Worm (Caenorhabditis elegans) whole organism, L1 larva: ENCODE measurements around the gene ZC518.8.
A peak's percentile ranks its signal among the peaks of the same experiment; 100 is the strongest.

Experiments
- C04F5.9 ChIP-seq: sonication (generic microtip); optimal IDR thresholded peaks from 2 replicates; lab custom pipeline; 2016; ENCODE audit warnings: missing genetic modification characterization, missing compliant biosample characterization
- C16A3.4 ChIP-seq: fragments of 150-350 bp; optimal IDR thresholded peaks from 2 replicates; lab custom pipeline; 2014; ENCODE audit warnings: missing biosample characterization, missing genetic modification characterization
- C34B4.2 ChIP-seq: sonication (generic microtip); optimal IDR thresholded peaks from 2 replicates; lab custom pipeline; 2017; ENCODE audit warnings: mild to moderate bottlenecking, missing genetic modification characterization, missing compliant biosample characterization
- alr-1 ChIP-seq: fragments of 200-800 bp; sonication (Bioruptor generic); optimal IDR thresholded peaks from 2 replicates; lab custom pipeline; 2018; ENCODE audit warnings: borderline replicate concordance, mild to moderate bottlenecking, missing genetic modification characterization, missing compliant biosample characterization
- blmp-1 ChIP-seq: fragments of 150-350 bp; optimal IDR thresholded peaks from 2 replicates; lab custom pipeline; 2014; ENCODE audit warnings: missing biosample characterization, missing genetic modification characterization
- ceh-82 ChIP-seq, 3 experiments: fragments of 150-350 bp in 1 of 3; sonication (generic microtip) in 2 of 3; optimal IDR thresholded peaks; 2 replicates each; lab custom pipeline; 2014 to 2017; ENCODE audit warnings: missing biosample characterization in 3 of 3, missing genetic modification characterization in 3 of 3
- ceh-88 ChIP-seq: fragments of 200-800 bp; sonication (Bioruptor generic); IDR thresholded peaks from 2 replicates; pipeline ENCODE4 v1.3.6; 2022; ENCODE audit warnings: missing genetic modification characterization, missing compliant biosample characterization
- dpl-1 ChIP-seq, 3 experiments: fragments of 150-350 bp in 2 of 3; sonication (generic microtip) in 1 of 3; optimal IDR thresholded peaks; 2 replicates each; lab custom pipeline; 2014 to 2017; ENCODE audit warnings: missing biosample characterization in 3 of 3, missing genetic modification characterization in 3 of 3, missing genetic modification reagents in 3 of 3
- dsc-1 ChIP-seq: sonication (generic microtip); optimal IDR thresholded peaks from 2 replicates; lab custom pipeline; 2016; ENCODE audit warnings: mild to moderate bottlenecking, missing genetic modification characterization, missing compliant biosample characterization
- efl-1 ChIP-seq, 4 experiments: fragments of 150-350 bp; optimal IDR thresholded peaks in 3 of 4; peaks in 1 of 4; 1 replicate in 1 of 4; 2 replicates in 3 of 4; lab custom pipeline; 2014; ENCODE audit warnings: missing biosample characterization in 2 of 4, missing genetic modification characterization in 2 of 4, missing genetic modification reagents in 2 of 4
- egl-27 ChIP-seq, 2 experiments: fragments of 150-350 bp in 1 of 2; sonication (generic microtip); optimal IDR thresholded peaks; 3 replicates each; lab custom pipeline; 2017 to 2018; ENCODE audit warnings: missing biosample characterization in 2 of 2, missing genetic modification characterization in 2 of 2, missing genetic modification reagents in 2 of 2
- elt-2 ChIP-seq: sonication (generic microtip); optimal IDR thresholded peaks from 2 replicates; lab custom pipeline; 2016; ENCODE audit warnings: missing genetic modification characterization, mild to moderate bottlenecking, inconsistent platforms, missing compliant biosample characterization, missing genetic modification reagents
- ets-5 ChIP-seq: fragments of 200-800 bp; sonication (Bioruptor generic); IDR thresholded peaks from 2 replicates; pipeline ENCODE4 v1.3.6; 2022; ENCODE audit warnings: missing genetic modification characterization, missing compliant biosample characterization
- fkh-8 ChIP-seq: sonication (generic microtip); optimal IDR thresholded peaks from 2 replicates; lab custom pipeline; 2016; ENCODE audit warnings: mild to moderate bottlenecking, missing genetic modification characterization, missing compliant biosample characterization
- fos-1 ChIP-seq: fragments of 150-350 bp; optimal IDR thresholded peaks from 2 replicates; lab custom pipeline; 2014; ENCODE audit warnings: missing biosample characterization, missing genetic modification characterization
- hpl-2 ChIP-seq: fragments of 150-350 bp; optimal IDR thresholded peaks from 2 replicates; lab custom pipeline; 2014; ENCODE audit warnings: missing biosample characterization, missing genetic modification reagents, missing genetic modification characterization
- lin-13 ChIP-seq: fragments of 150-350 bp; optimal IDR thresholded peaks from 2 replicates; lab custom pipeline; 2014; ENCODE audit warnings: missing biosample characterization, missing genetic modification reagents, missing genetic modification characterization
- lin-14 ChIP-seq: fragments of 200-800 bp; sonication (Bioruptor generic); optimal IDR thresholded peaks from 2 replicates; lab custom pipeline; 2018; ENCODE audit warnings: mild to moderate bottlenecking, missing genetic modification characterization, moderate library complexity, missing compliant biosample characterization
- lin-15B ChIP-seq: fragments of 150-350 bp; sonication (generic microtip); optimal IDR thresholded peaks from 3 replicates; lab custom pipeline; 2014; ENCODE audit warnings: missing biosample characterization, missing genetic modification characterization
- lin-39 ChIP-seq: fragments of 150-350 bp; optimal IDR thresholded peaks from 2 replicates; lab custom pipeline; 2014; ENCODE audit warnings: missing biosample characterization, missing genetic modification reagents, missing genetic modification characterization
- lir-3 ChIP-seq: sonication (generic microtip); optimal IDR thresholded peaks from 2 replicates; lab custom pipeline; 2016; ENCODE audit warnings: mild to moderate bottlenecking, missing genetic modification characterization, moderate library complexity, missing compliant biosample characterization; ENCODE audit not compliant: poor library complexity
- lsy-2 ChIP-seq, 2 experiments: fragments of 150-350 bp; optimal IDR thresholded peaks; 2 replicates each; lab custom pipeline; 2014; ENCODE audit warnings: missing biosample characterization in 2 of 2, missing genetic modification characterization in 2 of 2
- mef-2 ChIP-seq: fragments of 150-350 bp; optimal IDR thresholded peaks from 2 replicates; lab custom pipeline; 2014; ENCODE audit warnings: missing biosample characterization, missing genetic modification characterization
- mep-1 ChIP-seq: fragments of 150-350 bp; optimal IDR thresholded peaks from 2 replicates; lab custom pipeline; 2014; ENCODE audit warnings: missing biosample characterization, missing genetic modification characterization
- nhr-12 ChIP-seq: sonication (generic microtip); optimal IDR thresholded peaks from 2 replicates; lab custom pipeline; 2017; ENCODE audit warnings: missing biosample characterization, missing genetic modification characterization
- nhr-19 ChIP-seq: fragments of 200-800 bp; sonication (Bioruptor generic); conservative IDR thresholded peaks from 2 replicates; pipeline ENCODE4 v1.3.6; 2022; ENCODE audit warnings: missing genetic modification characterization, missing compliant biosample characterization
- nhr-20 ChIP-seq: sonication (generic microtip); optimal IDR thresholded peaks from 2 replicates; lab custom pipeline; 2016; ENCODE audit warnings: mild to moderate bottlenecking, missing genetic modification characterization, missing compliant biosample characterization
- nhr-76 ChIP-seq: sonication (generic microtip); optimal IDR thresholded peaks from 2 replicates; lab custom pipeline; 2017; ENCODE audit warnings: missing biosample characterization, missing genetic modification characterization
- nhr-77 ChIP-seq: fragments of 150-350 bp; optimal IDR thresholded peaks from 2 replicates; lab custom pipeline; 2014; ENCODE audit warnings: missing biosample characterization, missing genetic modification characterization
- pag-3 ChIP-seq: sonication (generic microtip); optimal IDR thresholded peaks from 2 replicates; lab custom pipeline; 2017; ENCODE audit warnings: missing genetic modification characterization, mild to moderate bottlenecking, missing compliant biosample characterization, antibody characterized with exemption, borderline replicate concordance; ENCODE audit not compliant: insufficient read depth
- rnt-1 ChIP-seq: sonication (generic microtip); optimal IDR thresholded peaks from 2 replicates; lab custom pipeline; 2016; ENCODE audit warnings: mild to moderate bottlenecking, missing genetic modification characterization, moderate library complexity, missing compliant biosample characterization
- skn-1 ChIP-seq: fragments of 150-350 bp; optimal IDR thresholded peaks from 2 replicates; lab custom pipeline; 2014; ENCODE audit warnings: missing biosample characterization, missing genetic modification characterization
- snpc-4 ChIP-seq: fragments of 150-350 bp; optimal IDR thresholded peaks from 2 replicates; lab custom pipeline; 2014; ENCODE audit warnings: missing biosample characterization, missing genetic modification characterization
- sup-37 ChIP-seq: fragments of 200-800 bp; sonication (Bioruptor generic); optimal IDR thresholded peaks from 2 replicates; lab custom pipeline; 2018; ENCODE audit warnings: mild to moderate bottlenecking, missing genetic modification characterization, missing compliant biosample characterization
- tbx-2 ChIP-seq: sonication (generic microtip); optimal IDR thresholded peaks from 2 replicates; lab custom pipeline; 2016; ENCODE audit warnings: missing genetic modification characterization, missing compliant biosample characterization
- unc-130 ChIP-seq: fragments of 150-350 bp; optimal IDR thresholded peaks from 2 replicates; lab custom pipeline; 2017; ENCODE audit warnings: missing biosample characterization, missing genetic modification characterization, inconsistent platforms
- unc-30 ChIP-seq: sonication (generic microtip); optimal IDR thresholded peaks from 2 replicates; lab custom pipeline; 2017; ENCODE audit warnings: missing biosample characterization, missing genetic modification characterization
- unc-86 ChIP-seq: sonication (generic microtip); optimal IDR thresholded peaks from 2 replicates; lab custom pipeline; 2016; ENCODE audit warnings: missing genetic modification characterization, missing compliant biosample characterization
- vab-15 ChIP-seq: sonication (generic microtip); optimal IDR thresholded peaks from 2 replicates; lab custom pipeline; 2017; ENCODE audit warnings: missing genotype, mild to moderate bottlenecking, missing genetic modification characterization, missing compliant biosample characterization
- xbp-1 ChIP-seq: sonication (generic microtip); optimal IDR thresholded peaks from 2 replicates; lab custom pipeline; 2016; ENCODE audit warnings: missing genetic modification characterization, missing compliant biosample characterization
- zag-1 ChIP-seq: fragments of 150-350 bp; optimal IDR thresholded peaks from 2 replicates; lab custom pipeline; 2014; ENCODE audit warnings: missing biosample characterization, missing genetic modification characterization
- ztf-11 ChIP-seq, 2 experiments: sonication (generic microtip); optimal IDR thresholded peaks; 2 replicates each; lab custom pipeline; 2016 to 2017; ENCODE audit warnings: missing genetic modification characterization in 2 of 2, missing biosample characterization in 1 of 2, missing compliant biosample characterization in 1 of 2

Gene ZC518.8

ce11 chrIV:12361392-12362092 lies at the start of gene ZC518.8, which contains the start of gene ccr-4:
Gene ZC518.8, minus strand, starts transcription at chrIV:12361908.
Gene ccr-4, plus strand, starts transcription at chrIV:12361542.
- TF ChIP-seq lin-13 (GFP tag; lab: Kevin White, UChicago) (no peak), dpl-1 (GFP tag; optimal IDR thresholded peaks at IDR 0.05; lab: Kevin White, UChicago) (peak in 1 of 3 experiments; percentile 9), blmp-1 (tag; lab: Kevin White, UChicago) (peak; percentile 22), lsy-2 (tag; optimal IDR thresholded peaks at IDR 0.05; lab: Kevin White, UChicago) (peak; percentile 33 to 87)

DNA sequence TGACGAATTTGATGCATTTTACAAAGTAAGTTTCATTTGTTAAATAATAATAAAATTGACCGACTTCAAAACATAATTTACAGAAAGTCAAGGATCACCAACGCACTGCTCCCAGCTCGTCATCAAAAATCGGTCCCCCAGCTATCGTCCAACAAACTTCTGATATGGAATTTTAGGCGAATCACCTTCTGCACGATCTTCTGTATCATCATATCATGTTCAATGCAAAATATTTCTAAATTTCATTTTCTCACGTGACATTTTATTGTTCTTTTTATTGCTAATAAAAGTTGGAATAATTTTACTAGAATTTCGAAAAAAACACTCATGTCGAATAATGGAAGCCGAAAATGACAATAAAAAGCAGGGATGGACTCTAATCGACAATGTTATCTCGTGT lies 48.5 kb upstream of the ZC518.8 start, which contains the start of gene acl-13:
Gene acl-13, plus strand, starts transcription at position 301 of the 400 bp plus-strand sequence.
- TF ChIP-seq ceh-82 (tag; optimal IDR thresholded peaks at IDR 0.05; lab: Kevin White, UChicago) (no peak), elt-2 (no peak), fos-1 (tag; lab: Kevin White, UChicago) (no peak), unc-130 (no peak), lir-3 (tag; lab: Kevin White, UChicago) (no peak), vab-15 (tag; lab: Kevin White, UChicago) (no peak), nhr-76 (tag; lab: Kevin White, UChicago) (no peak), xbp-1 (tag; lab: Kevin White, UChicago) (no peak), C34B4.2 (tag; lab: Kevin White, UChicago) (no peak), egl-27 (tag; optimal IDR thresholded peaks at IDR 0.05; lab: Kevin White, UChicago) (no peak), pag-3 (tag; lab: Kevin White, UChicago) (no peak), C16A3.4 (tag; lab: Kevin White, UChicago) (no peak)

- TF ChIP-seq mep-1 (no peak), skn-1 (no peak), dsc-1 (tag; lab: Kevin White, UChicago) (no peak), alr-1 (tag; lab: Kevin White, UChicago) (no peak), nhr-20 (no peak), elt-2 (no peak), dpl-1 (GFP tag; optimal IDR thresholded peaks at IDR 0.05; lab: Kevin White, UChicago) (peak in 1 of 3 experiments; percentile 6)
These were observed 46.9 kb upstream of the ZC518.8 start, which contains the start of gene dsb-1 for ce11 chrIV:12408625-12409024. Gene dsb-1, plus strand, starts transcription at chrIV:12408925.

- TF ChIP-seq mef-2 (no peak), nhr-77 (tag; lab: Kevin White, UChicago) (peak; percentile 81), egl-27 (tag; optimal IDR thresholded peaks at IDR 0.05; lab: Kevin White, UChicago) (no peak), nhr-19 (GFP tag; lab: Robert Waterston, UW) (peak; percentile 72), zag-1 (tag; lab: Kevin White, UChicago) (peak; percentile 19), fos-1 (tag; lab: Kevin White, UChicago) (peak; percentile 79), alr-1 (tag; lab: Kevin White, UChicago) (no peak), elt-2 (peak; percentile 19), ztf-11 (tag; optimal IDR thresholded peaks at IDR 0.05; lab: Kevin White, UChicago) (peak in 1 of 2 experiments; percentile 59), sup-37 (GFP tag; lab: Kevin White, UChicago) (no peak), snpc-4 (tag; lab: Kevin White, UChicago) (peak; percentile 67), lin-39 (tag; lab: Kevin White, UChicago) (peak; percentile 33), lin-15B (peak; percentile 96), ets-5 (GFP tag; lab: Robert Waterston, UW) (no peak), efl-1 (optimal IDR thresholded peaks at IDR 0.05; lab: Kevin White, UChicago) (peak; percentile 90 to 97), efl-1 (GFP tag; optimal IDR thresholded peaks at IDR 0.05 in 1 of 2; lab: Kevin White, UChicago) (peak; percentile 95 to 100), tbx-2 (tag; lab: Kevin White, UChicago) (peak; percentile 78), dpl-1 (GFP tag; optimal IDR thresholded peaks at IDR 0.05; lab: Kevin White, UChicago) (peak; percentile 93 to 96 (median 96)), pag-3 (tag; lab: Kevin White, UChicago) (no peak), skn-1 (peak; percentile 83), hpl-2 (no peak), unc-86 (tag; lab: Kevin White, UChicago) (peak; percentile 67), dsc-1 (tag; lab: Kevin White, UChicago) (peak; percentile 63), ceh-88 (no peak), lin-13 (GFP tag; lab: Kevin White, UChicago) (peak; percentile 89), vab-15 (tag; lab: Kevin White, UChicago) (peak; percentile 88), lsy-2 (tag; optimal IDR thresholded peaks at IDR 0.05; lab: Kevin White, UChicago) (peak; percentile 92 to 96), fkh-8 (tag; lab: Kevin White, UChicago) (peak; percentile 73), unc-30 (tag; lab: Kevin White, UChicago) (no peak), nhr-12 (tag; lab: Kevin White, UChicago) (no peak), lin-14 (GFP tag; lab: Kevin White, UChicago) (peak; percentile 85), blmp-1 (tag; lab: Kevin White, UChicago) (no peak), C04F5.9 (tag; lab: Kevin White, UChicago) (no peak), rnt-1 (tag; lab: Kevin White, UChicago) (peak; percentile 87)
These were observed 42.4 kb upstream of the ZC518.8 start, which contains the start of gene gex-3 for ce11 chrIV:12404137-12404536. Gene gex-3, plus strand, starts transcription at chrIV:12404431.
